Worm (Caenorhabditis elegans): ENCODE measurements around the gene F56H9.9.

Gene F56H9.9

DNA sequence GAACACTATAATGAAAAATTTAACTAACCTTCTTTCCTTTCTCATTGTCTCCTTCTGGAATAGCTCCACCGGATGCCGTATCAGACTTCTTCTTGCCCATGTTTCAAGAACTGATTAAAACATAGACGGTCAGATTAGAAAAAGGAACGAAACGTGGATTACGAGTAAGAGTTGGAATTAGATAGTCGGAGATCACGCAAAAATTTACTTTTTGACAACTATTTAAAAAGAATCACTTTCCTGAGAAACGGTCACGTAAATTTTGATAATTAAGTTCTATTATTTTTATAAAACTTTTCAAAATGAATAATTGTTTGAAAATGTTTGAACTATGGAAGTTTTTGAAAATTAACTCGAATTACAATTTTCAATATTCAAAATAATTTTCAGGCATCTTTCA lies 12.2 kb downstream of the F56H9.9 start, which contains the start of gene cyc-2.2:
Gene cyc-2.2 (minus strand): TSS at position 101 of the 400 bp plus-strand sequence.
- TF ChIP-seq elt-3 (tag; optimal IDR thresholded peaks at IDR 0.05): no peak
- no peak for TF ChIP-seq sem-2 (GFP tag; optimal IDR thresholded peaks at IDR 0.05)
- TF ChIP-seq nhr-28 (tag; optimal IDR thresholded peaks at IDR 0.05): no peak
- no peak for TF ChIP-seq M03D4.4 (tag; optimal IDR thresholded peaks at IDR 0.05)
- no peak for TF ChIP-seq nhr-2 (tag; optimal IDR thresholded peaks at IDR 0.05)
- TF ChIP-seq mep-1 (tag; optimal IDR thresholded peaks at IDR 0.05): no peak
- no peak for TF ChIP-seq sptf-1 (tag; optimal IDR thresholded peaks at IDR 0.05)
- TF ChIP-seq pha-4 (tag; optimal IDR thresholded peaks at IDR 0.05): no peak
- no peak for TF ChIP-seq unc-62 (GFP tag; optimal IDR thresholded peaks at IDR 0.05)
- no peak for TF ChIP-seq drap-1 (GFP tag; optimal IDR thresholded peaks at IDR 0.05)
- TF ChIP-seq ceh-43 (GFP tag; optimal IDR thresholded peaks at IDR 0.05): no peak
- no peak for TF ChIP-seq ceh-83 (GFP tag; optimal IDR thresholded peaks at IDR 0.05)
- no peak for TF ChIP-seq mls-2 (tag; optimal IDR thresholded peaks at IDR 0.05)
- TF ChIP-seq unc-39 (tag; optimal IDR thresholded peaks at IDR 0.05): no peak

DNA sequence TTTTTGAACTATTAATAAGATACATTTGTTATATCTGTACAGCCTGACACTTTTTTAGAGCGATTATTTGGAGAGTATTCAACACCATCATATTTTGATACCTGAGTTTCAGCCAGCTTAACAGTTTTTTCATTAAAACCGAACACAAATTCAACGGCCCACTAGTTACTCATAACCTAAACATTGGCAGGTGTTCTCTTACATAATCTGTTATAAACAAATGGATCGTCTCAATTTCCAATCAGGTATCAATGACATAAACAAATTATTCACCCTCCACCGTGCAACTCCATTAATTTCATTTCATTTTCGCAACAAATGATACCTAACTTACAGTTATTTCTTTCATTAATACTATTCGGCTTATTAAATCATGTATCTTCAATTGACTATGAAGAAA lies 13.2 kb downstream of the F56H9.9 start, which contains the start of gene cubn-1:
Gene cubn-1 (plus strand): TSS at position 301 of the 400 bp plus-strand sequence.
- TF ChIP-seq ceh-43 (GFP tag; optimal IDR thresholded peaks at IDR 0.05) (no peak), tbx-8 (GFP tag; optimal IDR thresholded peaks at IDR 0.05) (no peak), mab-5 (tag; optimal IDR thresholded peaks at IDR 0.05) (no peak), unc-62 (GFP tag; optimal IDR thresholded peaks at IDR 0.05) (no peak), unc-39 (tag; optimal IDR thresholded peaks at IDR 0.05) (no peak), sptf-1 (tag; optimal IDR thresholded peaks at IDR 0.05) (no peak), elt-3 (tag; optimal IDR thresholded peaks at IDR 0.05) (no peak), ztf-11 (tag; optimal IDR thresholded peaks at IDR 0.05) (no peak), lin-32 (GFP tag; optimal IDR thresholded peaks at IDR 0.05) (no peak), unc-120 (tag; optimal IDR thresholded peaks at IDR 0.05; ENCODE audit: poor library complexity, severe bottlenecking) (no peak), nhr-12 (tag; optimal IDR thresholded peaks at IDR 0.05) (no peak), cnd-1 (tag; optimal IDR thresholded peaks at IDR 0.05) (no peak), hlh-1 (tag; optimal IDR thresholded peaks at IDR 0.05) (no peak), drap-1 (GFP tag; optimal IDR thresholded peaks at IDR 0.05) (no peak), zip-8 (tag; optimal IDR thresholded peaks at IDR 0.05) (no peak), blmp-1 (tag; optimal IDR thresholded peaks at IDR 0.05) (no peak), nhr-237 (tag; optimal IDR thresholded peaks at IDR 0.05) (no peak)

- TF ChIP-seq hlh-1 (tag; optimal IDR thresholded peaks at IDR 0.05): no peak
- no peak for TF ChIP-seq cnd-1 (tag; optimal IDR thresholded peaks at IDR 0.05)
These were observed 14.7 kb downstream of the F56H9.9 start, which contains the start of gene ZC116.1 for ce11 chrV:12609526-12609925. TSS of gene ZC116.1 (plus strand) at chrV:12609826.

DNA sequence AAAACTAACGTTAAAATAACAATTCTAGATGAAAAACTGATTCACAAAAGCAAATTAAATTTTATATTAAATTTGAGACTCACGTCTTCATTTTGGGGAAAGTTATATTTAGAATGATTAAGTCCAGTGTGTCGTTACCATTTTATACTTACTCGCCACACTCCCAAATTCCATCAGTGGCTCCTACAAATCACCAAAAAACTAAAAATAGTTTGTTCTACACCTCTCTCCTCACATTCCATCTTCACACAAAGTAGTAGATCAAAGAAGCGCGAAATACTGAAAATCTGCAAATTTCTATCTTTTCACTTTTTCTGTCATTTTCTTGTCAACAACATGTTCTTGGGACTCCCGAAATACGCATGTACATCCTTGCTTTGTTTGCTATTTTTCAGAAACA lies 15.4 kb downstream of the F56H9.9 start, which contains the start of gene ZC116.5:
Gene ZC116.5 (minus strand): TSS at position 101 of the 400 bp plus-strand sequence.
- TF ChIP-seq ham-2 (GFP tag; optimal IDR thresholded peaks at IDR 0.05) (no peak), nhr-237 (tag; optimal IDR thresholded peaks at IDR 0.05) (no peak), hlh-1 (tag; optimal IDR thresholded peaks at IDR 0.05) (no peak), nhr-2 (tag; optimal IDR thresholded peaks at IDR 0.05) (no peak), sem-2 (GFP tag; optimal IDR thresholded peaks at IDR 0.05) (no peak), unc-120 (tag; optimal IDR thresholded peaks at IDR 0.05; ENCODE audit: poor library complexity, severe bottlenecking) (no peak), cnd-1 (tag; optimal IDR thresholded peaks at IDR 0.05) (no peak), blmp-1 (tag; optimal IDR thresholded peaks at IDR 0.05) (no peak), lin-32 (GFP tag; optimal IDR thresholded peaks at IDR 0.05) (no peak), unc-39 (tag; optimal IDR thresholded peaks at IDR 0.05) (no peak), ztf-11 (tag; optimal IDR thresholded peaks at IDR 0.05) (no peak), lsy-2 (tag; optimal IDR thresholded peaks at IDR 0.05) (no peak), elt-3 (tag; optimal IDR thresholded peaks at IDR 0.05) (no peak), unc-62 (GFP tag; optimal IDR thresholded peaks at IDR 0.05) (no peak), sptf-1 (tag; optimal IDR thresholded peaks at IDR 0.05) (no peak)

ce11 chrV:12607113-12607512 lies 17.2 kb downstream of the F56H9.9 start, which contains the start of gene erg-28:
TSS of gene erg-28 (plus strand) at chrV:12607413.
- TF ChIP-seq tbx-8 (GFP tag; optimal IDR thresholded peaks at IDR 0.05) (no peak), blmp-1 (tag; optimal IDR thresholded peaks at IDR 0.05) (no peak), ces-1 (GFP tag; optimal IDR thresholded peaks at IDR 0.05) (no peak), lsy-2 (tag; optimal IDR thresholded peaks at IDR 0.05) (no peak)

- TF ChIP-seq bed-3 (GFP tag; optimal IDR thresholded peaks at IDR 0.05) (no peak), lsy-2 (tag; optimal IDR thresholded peaks at IDR 0.05) (no peak), nhr-237 (tag; optimal IDR thresholded peaks at IDR 0.05) (no peak), ceh-39 (tag; optimal IDR thresholded peaks at IDR 0.05) (no peak), tbx-8 (GFP tag; optimal IDR thresholded peaks at IDR 0.05) (no peak), nhr-76 (tag; optimal IDR thresholded peaks at IDR 0.05) (no peak), sptf-1 (tag; optimal IDR thresholded peaks at IDR 0.05) (no peak)
These were observed 22.4 kb downstream of the F56H9.9 start for ce11 chrV:12601835-12602234.
